Fruit fly (Drosophila melanogaster) whole organism, embryonic: ENCODE results near the gene CG1428.

Experiments
- CG10565 ChIP-seq: fragments of 200-800 bp; sonication (Bioruptor generic); optimal IDR thresholded peaks from 3 replicates; lab custom pipeline; 2016; ENCODE audit warnings: missing biosample characterization, mild to moderate bottlenecking, missing genetic modification characterization
- CG10959 ChIP-seq: fragments of 200-800 bp; sonication (Bioruptor generic); IDR thresholded peaks from 2 replicates; pipeline ENCODE4 v1.3.6; 2022; ENCODE audit warnings: missing biosample characterization, missing genetic modification characterization
- CG11695 ChIP-seq: fragments of 200-800 bp; sonication (Bioruptor generic); IDR thresholded peaks from 3 replicates; pipeline ENCODE4 v1.3.6; 2022; ENCODE audit warnings: missing biosample characterization, missing genetic modification characterization
- CG12104 ChIP-seq: fragments of 200-800 bp; sonication (Bioruptor generic); optimal IDR thresholded peaks from 3 replicates; lab custom pipeline; 2016; ENCODE audit warnings: missing biosample characterization, missing genetic modification characterization
- CG12155 ChIP-seq: fragments of 200-800 bp; sonication (Bioruptor generic); optimal IDR thresholded peaks from 3 replicates; lab custom pipeline; 2016; ENCODE audit warnings: missing biosample characterization, missing genetic modification characterization
- CG12236 ChIP-seq: fragments of 200-800 bp; sonication (Bioruptor generic); optimal IDR thresholded peaks from 2 replicates; lab custom pipeline; 2016; ENCODE audit warnings: missing biosample characterization, missing genetic modification characterization
- CG15011 ChIP-seq: fragments of 200-800 bp; sonication (Bioruptor generic); optimal IDR thresholded peaks from 3 replicates; lab custom pipeline; 2018; ENCODE audit warnings: missing biosample characterization, mild to moderate bottlenecking, missing genetic modification characterization
- CG16813 ChIP-seq: fragments of 200-800 bp; sonication (Bioruptor generic); IDR thresholded peaks from 3 replicates; pipeline ENCODE4 v1.3.6; 2022; ENCODE audit warnings: missing biosample characterization, missing genetic modification characterization; ENCODE audit not compliant: partially characterized antibody
- CG18619 ChIP-seq: fragments of 200-800 bp; sonication (Bioruptor generic); optimal IDR thresholded peaks from 3 replicates; lab custom pipeline; 2017; ENCODE audit warnings: missing biosample characterization, mild to moderate bottlenecking, missing genetic modification characterization
- CG2116 ChIP-seq: fragments of 200-800 bp; sonication (Bioruptor generic); optimal IDR thresholded peaks from 3 replicates; lab custom pipeline; 2018; ENCODE audit warnings: missing biosample characterization, mild to moderate bottlenecking, missing genetic modification characterization
- CG3065 ChIP-seq: fragments of 200-800 bp; sonication (Bioruptor generic); optimal IDR thresholded peaks from 2 replicates; lab custom pipeline; 2016; ENCODE audit warnings: missing biosample characterization, missing genetic modification characterization
- CG3281 ChIP-seq: fragments of 200-800 bp; sonication (Bioruptor generic); optimal IDR thresholded peaks from 3 replicates; lab custom pipeline; 2017; ENCODE audit warnings: missing biosample characterization, mild to moderate bottlenecking, missing genetic modification characterization
- CG3726 ChIP-seq: fragments of 200-800 bp; sonication (Bioruptor generic); IDR thresholded peaks from 3 replicates; pipeline ENCODE4, ENCODE4 v1.3.6; 2022; ENCODE audit warnings: missing biosample characterization, missing genetic modification characterization
- CG3838 ChIP-seq: fragments of 200-800 bp; sonication (Bioruptor generic); optimal IDR thresholded peaks from 3 replicates; lab custom pipeline; 2016; ENCODE audit warnings: missing biosample characterization, missing genetic modification characterization
- CG3847 ChIP-seq: fragments of 200-800 bp; sonication (Bioruptor generic); IDR thresholded peaks from 2 replicates; pipeline ENCODE4 v1.3.6; 2022; ENCODE audit warnings: missing biosample characterization, missing genetic modification characterization
- CG6272 ChIP-seq: fragments of 200-800 bp; sonication (Bioruptor generic); IDR thresholded peaks from 2 replicates; pipeline ENCODE4 v1.3.6; 2022; ENCODE audit warnings: missing biosample characterization, missing genetic modification characterization
- CG9932 ChIP-seq: fragments of 200-800 bp; sonication (Bioruptor generic); IDR thresholded peaks from 2 replicates; pipeline ENCODE4 v1.3.6; 2022; ENCODE audit warnings: missing biosample characterization, missing genetic modification characterization
- D ChIP-seq, 2 experiments: fragments of 200-800 bp in 1 of 2; fragments of >200 bp in 1 of 2; sonication (Bioruptor generic) in 1 of 2; optimal IDR thresholded peaks; 2 replicates in 1 of 2; 3 replicates in 1 of 2; lab custom pipeline; 2017; ENCODE audit warnings: mild to moderate bottlenecking in 1 of 2, missing biosample characterization in 1 of 2, missing genetic modification characterization in 1 of 2, missing genetic modification reagents in 1 of 2
- Ets65A ChIP-seq: fragments of 200-800 bp; sonication (Bioruptor generic); peaks from one replicate; lab custom pipeline; 2016; ENCODE audit warnings: missing biosample characterization, missing genetic modification characterization
- Hand ChIP-seq: fragments of 200-800 bp; sonication (Bioruptor generic); optimal IDR thresholded peaks from 2 replicates; lab custom pipeline; 2017; ENCODE audit warnings: mild to moderate bottlenecking, missing biosample characterization, missing genetic modification reagents, missing genetic modification characterization
- Hmr ChIP-seq: fragments of 200-800 bp; sonication (Bioruptor generic); optimal IDR thresholded peaks from 3 replicates; lab custom pipeline; 2017; ENCODE audit warnings: mild to moderate bottlenecking, missing biosample characterization, missing genetic modification reagents, missing genetic modification characterization
- MBD-R2 ChIP-seq: fragments of 200-800 bp; sonication (Bioruptor generic); IDR thresholded peaks from 2 replicates; pipeline ENCODE4 v1.3.6; 2022; ENCODE audit warnings: missing biosample characterization, missing genetic modification characterization
- Meics ChIP-seq: fragments of 200-800 bp; sonication (Bioruptor generic); optimal IDR thresholded peaks from 2 replicates; lab custom pipeline; 2017; ENCODE audit warnings: missing biosample characterization, mild to moderate bottlenecking, missing genetic modification characterization
- Nf-YC ChIP-seq: fragments of 200-800 bp; optimal IDR thresholded peaks from 3 replicates; lab custom pipeline; 2019; ENCODE audit warnings: missing biosample characterization, mild to moderate bottlenecking, missing genetic modification characterization, moderate library complexity
- Sox100B ChIP-seq: fragments of 200-800 bp; sonication (Bioruptor generic); optimal IDR thresholded peaks from 3 replicates; lab custom pipeline; 2018; ENCODE audit warnings: missing biosample characterization, mild to moderate bottlenecking, missing genetic modification characterization
- Stat92E ChIP-seq, 3 experiments: fragments of >200 bp in 2 of 3; fragments of 200-800 bp in 1 of 3; sonication (Bioruptor generic) in 1 of 3; optimal IDR thresholded peaks; 2 replicates each; lab custom pipeline; 2017 to 2019; ENCODE audit warnings: missing biosample characterization in 3 of 3, missing genetic modification characterization in 3 of 3, mild to moderate bottlenecking in 1 of 3, moderate library complexity in 1 of 3
- YL-1 ChIP-seq: fragments of 200-800 bp; sonication (Bioruptor generic); optimal IDR thresholded peaks from 3 replicates; lab custom pipeline; 2017; ENCODE audit warnings: missing biosample characterization, mild to moderate bottlenecking, missing genetic modification characterization
- ac ChIP-seq: fragments of 200-800 bp; sonication (Bioruptor generic); optimal IDR thresholded peaks from 3 replicates; lab custom pipeline; 2017; ENCODE audit warnings: missing biosample characterization, mild to moderate bottlenecking, missing genetic modification characterization
- crp ChIP-seq, 2 experiments: fragments of 200-800 bp; sonication (Bioruptor generic); optimal IDR thresholded peaks; 2 replicates in 1 of 2; 3 replicates in 1 of 2; lab custom pipeline; 2017; ENCODE audit warnings: missing biosample characterization in 2 of 2, missing genetic modification characterization in 2 of 2, mild to moderate bottlenecking in 1 of 2, moderate library complexity in 1 of 2
- da ChIP-seq: fragments of 200-800 bp; sonication (Bioruptor generic); optimal IDR thresholded peaks from 2 replicates; lab custom pipeline; 2016; ENCODE audit warnings: missing biosample characterization, missing genetic modification characterization
- disco-r ChIP-seq: fragments of 200-800 bp; sonication (Bioruptor generic); optimal IDR thresholded peaks from 2 replicates; lab custom pipeline; 2016; ENCODE audit warnings: missing biosample characterization, missing genetic modification characterization
- fd64A ChIP-seq: fragments of 200-800 bp; sonication (Bioruptor generic); optimal IDR thresholded peaks from 3 replicates; lab custom pipeline; 2018; ENCODE audit warnings: missing biosample characterization, mild to moderate bottlenecking, missing genetic modification characterization
- fd96Cb ChIP-seq: fragments of 200-800 bp; sonication (Bioruptor generic); optimal IDR thresholded peaks from 2 replicates; lab custom pipeline; 2018; ENCODE audit warnings: missing biosample characterization, mild to moderate bottlenecking, missing genetic modification characterization, moderate library complexity
- ftz-f1 ChIP-seq: fragments of 200-800 bp; sonication (Bioruptor generic); optimal IDR thresholded peaks from 2 replicates; lab custom pipeline; 2016; ENCODE audit warnings: missing biosample characterization, missing genetic modification characterization
- gcm2 ChIP-seq: fragments of 200-800 bp; sonication (Bioruptor generic); optimal IDR thresholded peaks from 2 replicates; lab custom pipeline; 2016; ENCODE audit warnings: missing biosample characterization, missing genetic modification characterization
- gt ChIP-seq: fragments of 200-800 bp; sonication (Bioruptor generic); IDR thresholded peaks from 2 replicates; pipeline ENCODE4 v1.3.6; 2022; ENCODE audit warnings: missing biosample characterization, missing genetic modification characterization
- hb ChIP-seq: fragments of 200-800 bp; sonication (Bioruptor generic); IDR thresholded peaks from 3 replicates; pipeline ENCODE4 v1.3.6; 2022; ENCODE audit warnings: missing biosample characterization, missing genetic modification characterization; ENCODE audit not compliant: partially characterized antibody
- hth ChIP-seq: fragments of >200 bp; optimal IDR thresholded peaks from 2 replicates; lab custom pipeline; 2017; ENCODE audit warnings: inconsistent platforms
- insv ChIP-seq, 2 experiments: fragments of 200-800 bp; sonication (Bioruptor generic); optimal IDR thresholded peaks; 3 replicates each; lab custom pipeline; 2016 to 2018; ENCODE audit warnings: missing biosample characterization in 2 of 2, missing genetic modification characterization in 2 of 2
- kni ChIP-seq: fragments of 200-800 bp; sonication (Bioruptor generic); optimal IDR thresholded peaks from 3 replicates; lab custom pipeline; 2017; ENCODE audit warnings: mild to moderate bottlenecking, missing biosample characterization, missing genetic modification reagents, missing genetic modification characterization
- nerfin-1 ChIP-seq: fragments of 200-800 bp; sonication (Bioruptor generic); optimal IDR thresholded peaks from 3 replicates; lab custom pipeline; 2019; ENCODE audit warnings: missing biosample characterization, mild to moderate bottlenecking, missing genetic modification characterization, moderate library complexity
- psq ChIP-seq: fragments of 200-800 bp; sonication (Bioruptor generic); optimal IDR thresholded peaks from 2 replicates; lab custom pipeline; 2017; ENCODE audit warnings: missing biosample characterization, missing genetic modification characterization
- ranshi ChIP-seq: fragments of 200-800 bp; sonication (Bioruptor generic); IDR thresholded peaks from 2 replicates; pipeline ENCODE4 v1.3.6; 2022; ENCODE audit warnings: missing biosample characterization, missing genetic modification characterization
- slbo ChIP-seq: fragments of 200-800 bp; sonication (Bioruptor generic); IDR thresholded peaks from 2 replicates; pipeline ENCODE4 v1.3.6; 2022; ENCODE audit warnings: missing biosample characterization, missing genetic modification characterization
- slp2 ChIP-seq: fragments of 200-800 bp; sonication (Bioruptor generic); optimal IDR thresholded peaks from 2 replicates; lab custom pipeline; 2016; ENCODE audit warnings: missing biosample characterization, missing genetic modification characterization
- so ChIP-seq: fragments of 200-800 bp; sonication (Bioruptor generic); IDR thresholded peaks from 3 replicates; pipeline ENCODE4 v1.3.6; 2022; ENCODE audit warnings: missing biosample characterization, missing genetic modification characterization
- tap ChIP-seq: fragments of 200-800 bp; optimal IDR thresholded peaks from 3 replicates; lab custom pipeline; 2019; ENCODE audit warnings: missing biosample characterization, mild to moderate bottlenecking, missing genetic modification characterization, moderate library complexity
- wek ChIP-seq: fragments of 200-800 bp; sonication (Bioruptor generic); optimal IDR thresholded peaks from 3 replicates; lab custom pipeline; 2018; ENCODE audit warnings: missing biosample characterization, mild to moderate bottlenecking, missing genetic modification characterization, moderate library complexity

CG1428 gene

dm6 chr2L:21867040-21867981, 38.8 kb upstream of the CG1428 start (continued):
- TF ChIP-seq fd64A (peak; percentile 88), Meics (peak; percentile 83), CG2116 (peak; percentile 34), ranshi (peak; percentile 92), ac (peak; percentile 49), D (optimal IDR thresholded peaks at IDR 0.05; lab: Kevin White, UChicago) (no peak), D (GFP tag; optimal IDR thresholded peaks at IDR 0.05; lab: Kevin White, UChicago) (peak; percentile 93), MBD-R2 (GFP tag; lab: Robert Waterston, UW) (peak; percentile 73), CG3847 (GFP tag; lab: Robert Waterston, UW) (peak; percentile 91), CG9932 (GFP tag; lab: Robert Waterston, UW) (peak; percentile 92), CG3281 (peak; percentile 81), fd96Cb (tag; lab: Kevin White, UChicago) (peak; percentile 95), Hand (peak; percentile 29), CG11695 (GFP tag; lab: Robert Waterston, UW) (peak; percentile 89), Ets65A (GFP tag; lab: Kevin White, UChicago) (peak; percentile 99), Stat92E (GFP tag; optimal IDR thresholded peaks at IDR 0.05; lab: Kevin White, UChicago) (peak in 1 of 3 experiments; percentile 79), wek (GFP tag; lab: Kevin White, UChicago) (peak; percentile 63), hb (GFP tag; lab: Robert Waterston, UW) (no peak), CG10959 (GFP tag; lab: Robert Waterston, UW) (peak; percentile 85), Hmr (GFP tag; lab: Kevin White, UChicago) (peak; percentile 74), crp (GFP tag; optimal IDR thresholded peaks at IDR 0.05; lab: Kevin White, UChicago) (peak in 1 of 2 experiments; percentile 47), Sox100B (GFP tag; lab: Kevin White, UChicago) (peak; percentile 89), slbo (GFP tag; lab: Robert Waterston, UW) (peak; percentile 91), da (GFP tag; lab: Kevin White, UChicago) (peak; percentile 82), kni (GFP tag; lab: Kevin White, UChicago) (peak; percentile 56), CG3838 (GFP tag; lab: Kevin White, UChicago) (peak; percentile 81), so (peak; percentile 87; the same call in 2 of the 3 replicates), ftz-f1 (no peak), tap (peak; percentile 91), insv (GFP tag; optimal IDR thresholded peaks at IDR 0.05; lab: Kevin White, UChicago) (no peak), CG12155 (peak; percentile 84), disco-r (peak; percentile 81), CG12104 (GFP tag; lab: Kevin White, UChicago) (peak; percentile 53), nerfin-1 (peak; percentile 88), psq (GFP tag; lab: Kevin White, UChicago) (peak; percentile 65), CG10565 (GFP tag; lab: Kevin White, UChicago) (peak; percentile 34), CG6272 (GFP tag; lab: Robert Waterston, UW) (peak; percentile 87), Nf-YC (tag; lab: Kevin White, UChicago) (peak; percentile 1), gcm2 (GFP tag; lab: Kevin White, UChicago) (peak; percentile 80), CG3065 (peak; percentile 91), slp2 (GFP tag; lab: Kevin White, UChicago) (peak; percentile 91), CG12236 (GFP tag; lab: Kevin White, UChicago) (peak; percentile 88), hth (lab: Kevin White, UChicago) (no peak), CG15011 (GFP tag; lab: Kevin White, UChicago) (peak; percentile 78), YL-1 (peak; percentile 25), CG18619 (GFP tag; lab: Kevin White, UChicago) (peak; percentile 81), CG3726 (GFP tag; lab: Robert Waterston, UW) (peak; percentile 84; the same call in 1 of the 3 replicates), gt (peak; percentile 80), CG16813 (GFP tag; lab: Robert Waterston, UW) (no peak)
